Worm (Caenorhabditis elegans) whole organism, L2 larva: ENCODE results near the gene vab-7.
A peak's percentile ranks its signal among the peaks of the same experiment; 100 is the strongest.

Experiments
- C34F6.9 ChIP-seq: fragments of 150-350 bp; optimal IDR thresholded peaks from 2 replicates; lab custom pipeline; 2014; ENCODE audit warnings: missing biosample characterization, missing genetic modification characterization
- F13H6.1 ChIP-seq: sonication (generic microtip); optimal IDR thresholded peaks from 2 replicates; lab custom pipeline; 2016; ENCODE audit warnings: missing genetic modification characterization, missing compliant biosample characterization
- ZK546.5 ChIP-seq: sonication (generic microtip); optimal IDR thresholded peaks from 2 replicates; lab custom pipeline; 2017; ENCODE audit warnings: missing biosample characterization, missing genetic modification characterization
- alr-1 ChIP-seq: fragments of 150-350 bp; optimal IDR thresholded peaks from 2 replicates; lab custom pipeline; 2014; ENCODE audit warnings: missing biosample characterization, missing genetic modification characterization
- aly-2 ChIP-seq: fragments of 150-350 bp; optimal IDR thresholded peaks from 2 replicates; lab custom pipeline; 2014; ENCODE audit warnings: missing biosample characterization, missing genetic modification characterization
- ama-1 ChIP-seq: fragments of 150-350 bp; optimal IDR thresholded peaks from 2 replicates; lab custom pipeline; 2018; ENCODE audit warnings: inconsistent platforms
- blmp-1 ChIP-seq: sonication (generic microtip); optimal IDR thresholded peaks from 2 replicates; lab custom pipeline; 2017; ENCODE audit warnings: missing genetic modification characterization, mild to moderate bottlenecking, missing compliant biosample characterization, antibody characterized with exemption, moderate library complexity; ENCODE audit not compliant: insufficient read depth
- ceh-16 ChIP-seq: fragments of 150-350 bp; optimal IDR thresholded peaks from 2 replicates; lab custom pipeline; 2014; ENCODE audit warnings: missing biosample characterization, missing genetic modification characterization
- ceh-82 ChIP-seq: fragments of 150-350 bp; optimal IDR thresholded peaks from 2 replicates; lab custom pipeline; 2014; ENCODE audit warnings: missing biosample characterization, missing genetic modification characterization
- crh-2 ChIP-seq: sonication (generic microtip); optimal IDR thresholded peaks from 2 replicates; lab custom pipeline; 2017; ENCODE audit warnings: missing biosample characterization, missing genetic modification characterization
- dmd-4 ChIP-seq: sonication (generic microtip); optimal IDR thresholded peaks from 2 replicates; lab custom pipeline; 2017; ENCODE audit warnings: missing biosample characterization, missing genetic modification characterization
- egl-27 ChIP-seq: sonication (generic microtip); optimal IDR thresholded peaks from 3 replicates; lab custom pipeline; 2017; ENCODE audit warnings: missing biosample characterization, missing genetic modification reagents, missing genetic modification characterization
- elt-1 ChIP-seq: fragments of 150-350 bp; optimal IDR thresholded peaks from 2 replicates; lab custom pipeline; 2014; ENCODE audit warnings: missing biosample characterization, missing genetic modification characterization
- elt-3 ChIP-seq: sonication (generic microtip); optimal IDR thresholded peaks from 2 replicates; lab custom pipeline; 2017; ENCODE audit warnings: missing biosample characterization, missing genetic modification characterization
- fos-1 ChIP-seq: fragments of 150-350 bp; optimal IDR thresholded peaks from 2 replicates; lab custom pipeline; 2014; ENCODE audit warnings: missing biosample characterization, missing genetic modification characterization
- gmeb-1 ChIP-seq: fragments of 150-350 bp; optimal IDR thresholded peaks from 2 replicates; lab custom pipeline; 2014; ENCODE audit warnings: missing biosample characterization, missing genetic modification characterization
- lin-11 ChIP-seq: fragments of 150-350 bp; sonication (generic microtip); optimal IDR thresholded peaks from 2 replicates; lab custom pipeline; 2014; ENCODE audit warnings: missing biosample characterization, missing genetic modification characterization, inconsistent platforms, mixed read lengths
- lin-13 ChIP-seq: fragments of 150-350 bp; optimal IDR thresholded peaks from 2 replicates; lab custom pipeline; 2014; ENCODE audit warnings: missing biosample characterization, missing genetic modification reagents, missing genetic modification characterization
- lsy-2 ChIP-seq, 2 experiments: fragments of 150-350 bp in 1 of 2; sonication (generic microtip) in 1 of 2; optimal IDR thresholded peaks; 2 replicates each; lab custom pipeline; 2014 to 2017; ENCODE audit warnings: missing biosample characterization in 2 of 2, missing genetic modification characterization in 2 of 2
- mbf-1 ChIP-seq: sonication (generic microtip); optimal IDR thresholded peaks from 2 replicates; lab custom pipeline; 2017; ENCODE audit warnings: missing biosample characterization, missing genetic modification characterization
- mdl-1 ChIP-seq, 2 experiments: fragments of 150-350 bp in 1 of 2; sonication (generic microtip) in 1 of 2; optimal IDR thresholded peaks; 2 replicates each; lab custom pipeline; 2017; ENCODE audit warnings: missing biosample characterization in 2 of 2, missing genetic modification characterization in 2 of 2
- nhr-11 ChIP-seq: fragments of 150-350 bp; optimal IDR thresholded peaks from 2 replicates; lab custom pipeline; 2014; ENCODE audit warnings: missing biosample characterization, missing genetic modification characterization
- nhr-12 ChIP-seq: fragments of 150-350 bp; optimal IDR thresholded peaks from 2 replicates; lab custom pipeline; 2014; ENCODE audit warnings: missing biosample characterization, missing genetic modification characterization
- nhr-129 ChIP-seq: fragments of 150-350 bp; optimal IDR thresholded peaks from 2 replicates; lab custom pipeline; 2014; ENCODE audit warnings: missing biosample characterization, missing genetic modification characterization
- nhr-21 ChIP-seq: fragments of 150-350 bp; optimal IDR thresholded peaks from 2 replicates; lab custom pipeline; 2014; ENCODE audit warnings: missing biosample characterization, missing genetic modification characterization
- nhr-23 ChIP-seq: fragments of 150-350 bp; optimal IDR thresholded peaks from 2 replicates; lab custom pipeline; 2014; ENCODE audit warnings: missing biosample characterization, missing genetic modification reagents, missing genetic modification characterization
- nhr-237 ChIP-seq: fragments of 150-350 bp; optimal IDR thresholded peaks from 2 replicates; lab custom pipeline; 2014; ENCODE audit warnings: missing biosample characterization, missing genetic modification characterization
- nhr-6 ChIP-seq: fragments of 150-350 bp; optimal IDR thresholded peaks from 2 replicates; lab custom pipeline; 2014; ENCODE audit warnings: missing biosample characterization, missing genetic modification characterization
- nhr-77 ChIP-seq: fragments of 150-350 bp; optimal IDR thresholded peaks from 2 replicates; lab custom pipeline; 2014; ENCODE audit warnings: missing biosample characterization, missing genetic modification characterization
- sem-4 ChIP-seq: fragments of 150-350 bp; optimal IDR thresholded peaks from 2 replicates; lab custom pipeline; 2014; ENCODE audit warnings: missing biosample characterization, missing genetic modification reagents, missing genetic modification characterization
- sma-9 ChIP-seq, 2 experiments: fragments of 150-350 bp in 1 of 2; sonication (generic microtip) in 1 of 2; optimal IDR thresholded peaks; 2 replicates each; lab custom pipeline; 2014 to 2016; ENCODE audit warnings: missing genetic modification characterization in 2 of 2, mild to moderate bottlenecking in 1 of 2, missing biosample characterization in 1 of 2, missing compliant biosample characterization in 1 of 2, missing genetic modification reagents in 1 of 2, moderate library complexity in 1 of 2
- unc-55 ChIP-seq: fragments of 150-350 bp; sonication (generic microtip); optimal IDR thresholded peaks from 3 replicates; lab custom pipeline; 2014; ENCODE audit warnings: missing biosample characterization, missing genetic modification reagents, missing genetic modification characterization
- unc-62 ChIP-seq: fragments of 150-350 bp; optimal IDR thresholded peaks from 2 replicates; lab custom pipeline; 2014; ENCODE audit warnings: missing biosample characterization, missing genetic modification reagents, missing genetic modification characterization
- zag-1 ChIP-seq: fragments of 150-350 bp; optimal IDR thresholded peaks from 2 replicates; lab custom pipeline; 2014; ENCODE audit warnings: missing biosample characterization, missing genetic modification characterization
- ztf-1 ChIP-seq: fragments of 200-800 bp; sonication (Bioruptor generic); conservative IDR thresholded peaks from 2 replicates; pipeline ENCODE4 v1.3.6; 2022; ENCODE audit warnings: missing genetic modification characterization, missing compliant biosample characterization

The vab-7 gene

ce11 chrIII:10888824-10889223, 31.3 kb upstream of the vab-7 start:
- TF ChIP-seq mdl-1 (tag; optimal IDR thresholded peaks at IDR 0.05; lab: Kevin White, UChicago) (no peak), unc-62 (GFP tag; lab: Kevin White, UChicago) (no peak), unc-55 (GFP tag; lab: Kevin White, UChicago) (no peak), lin-11 (no peak), nhr-11 (tag; lab: Kevin White, UChicago) (no peak), ama-1 (lab: Kevin White, UChicago) (no peak), aly-2 (tag; lab: Kevin White, UChicago) (no peak), blmp-1 (no peak), nhr-77 (tag; lab: Kevin White, UChicago) (no peak), mbf-1 (tag; lab: Kevin White, UChicago) (no peak), nhr-23 (tag; lab: Kevin White, UChicago) (no peak), sem-4 (tag; lab: Kevin White, UChicago) (no peak)

DNA sequence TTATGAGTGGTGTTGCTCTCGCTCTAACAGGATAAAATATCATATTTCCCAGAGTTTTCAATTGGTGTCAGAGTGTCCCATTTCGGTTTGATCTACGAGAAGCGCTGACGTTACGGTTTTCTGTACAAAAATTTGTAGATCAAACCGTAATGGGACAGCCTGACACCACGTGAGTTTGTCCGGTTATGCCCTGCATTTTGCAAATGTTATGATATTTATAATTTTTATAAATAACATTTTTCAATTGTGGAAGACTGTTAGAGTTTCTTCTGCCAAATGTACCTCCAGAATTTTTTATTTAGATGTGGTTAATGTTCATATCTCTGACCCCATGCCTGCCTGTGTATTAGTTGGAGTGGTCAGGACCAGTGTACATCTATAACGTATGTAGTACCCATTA, 25.9 kb upstream of the vab-7 start, which contains the start of gene fbxb-87:
TSS of gene fbxb-87 (plus strand) at position 301 of the 400 bp plus-strand sequence.
- TF ChIP-seq dmd-4 (tag; lab: Kevin White, UChicago) (no peak), unc-55 (GFP tag; lab: Kevin White, UChicago) (no peak), unc-62 (GFP tag; lab: Kevin White, UChicago) (no peak), blmp-1 (no peak), nhr-11 (tag; lab: Kevin White, UChicago) (no peak), aly-2 (tag; lab: Kevin White, UChicago) (no peak), fos-1 (tag; lab: Kevin White, UChicago) (no peak)

DNA sequence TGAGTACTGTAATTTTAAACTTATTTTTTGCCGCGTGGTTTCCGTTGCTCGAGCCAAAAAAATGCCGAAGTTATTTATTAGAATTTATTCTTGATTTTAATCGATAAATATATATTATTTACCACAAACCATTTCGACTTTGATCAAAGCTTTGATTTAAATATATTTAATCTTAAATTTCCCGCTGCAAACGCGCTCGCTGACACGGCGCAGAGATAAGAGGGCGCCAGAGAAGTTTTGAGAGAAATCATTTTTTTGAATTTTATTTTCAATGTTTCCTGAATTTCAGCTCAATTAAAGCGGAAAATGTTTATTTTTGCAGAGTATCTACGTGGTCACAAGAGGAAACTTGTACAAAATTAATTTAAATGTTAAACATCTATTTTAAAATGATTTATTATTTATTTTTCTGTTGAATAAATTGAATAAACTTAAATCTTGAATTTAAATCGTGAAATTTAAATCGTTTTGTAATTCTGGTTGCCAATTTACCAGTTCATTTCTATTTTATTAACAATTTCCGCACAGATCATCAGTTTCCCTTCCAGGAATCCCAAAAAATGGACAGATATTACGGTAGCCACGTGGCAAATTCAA, 24.2 kb upstream of the vab-7 start, which contains the start of gene com-1:
TSS of gene com-1 (plus strand) at position 547 of the 597 bp plus-strand sequence.
- TF ChIP-seq ceh-16 = no peak
- TF ChIP-seq nhr-129 (tag; lab: Kevin White, UChicago) = no peak
- no peak for TF ChIP-seq nhr-77 (tag; lab: Kevin White, UChicago)
- TF ChIP-seq nhr-12 (tag; lab: Kevin White, UChicago) = no peak
- TF ChIP-seq gmeb-1 (tag; lab: Kevin White, UChicago) = peak; percentile 57
- TF ChIP-seq C34F6.9 (tag; lab: Kevin White, UChicago) = peak; percentile 62
- no peak for TF ChIP-seq ztf-1
- no peak for TF ChIP-seq nhr-237 (tag; lab: Kevin White, UChicago)
- TF ChIP-seq lsy-2 (tag; optimal IDR thresholded peaks at IDR 0.05; lab: Kevin White, UChicago) = peak in 1 of 2 experiments; percentile 66
- TF ChIP-seq F13H6.1 (tag; lab: Kevin White, UChicago) = no peak
- no peak for TF ChIP-seq zag-1 (tag; lab: Kevin White, UChicago)
- TF ChIP-seq nhr-23 (tag; lab: Kevin White, UChicago) = no peak
- TF ChIP-seq elt-1 = no peak
- TF ChIP-seq egl-27 (tag; lab: Kevin White, UChicago) = no peak
- peak; percentile 41 for TF ChIP-seq lin-13 (GFP tag; lab: Kevin White, UChicago)
- TF ChIP-seq unc-55 (GFP tag; lab: Kevin White, UChicago) = peak; percentile 68
- TF ChIP-seq, all 48 proteins: peak for 5

DNA sequence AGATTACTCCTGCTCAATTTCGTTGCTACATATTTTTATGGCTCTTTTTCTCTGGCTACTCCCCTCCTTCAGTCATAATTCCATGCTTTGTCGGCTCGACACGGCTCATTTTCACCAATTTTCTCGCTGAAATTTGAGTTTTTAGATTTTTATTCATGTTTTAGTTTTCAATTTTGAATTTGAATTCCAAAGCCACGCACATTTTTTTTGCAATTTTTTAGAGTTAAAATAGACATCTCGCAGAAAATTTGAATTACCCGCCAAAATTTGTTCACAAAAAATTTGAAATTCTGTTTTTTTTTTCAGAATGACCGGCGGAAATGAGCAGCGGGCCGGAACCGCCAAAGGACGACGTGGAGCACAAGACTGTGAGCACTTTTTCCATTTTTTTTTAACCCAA, 17.8 kb upstream of the vab-7 start, which contains the start of gene unc-119:
TSS of gene unc-119 (plus strand) at position 301 of the 400 bp plus-strand sequence.
- TF ChIP-seq sma-9 (GFP tag; optimal IDR thresholded peaks at IDR 0.05; lab: Kevin White, UChicago) = no peak
- TF ChIP-seq sma-9 (tag; optimal IDR thresholded peaks at IDR 0.05; lab: Kevin White, UChicago) = no peak
- no peak for TF ChIP-seq nhr-12 (tag; lab: Kevin White, UChicago)
- TF ChIP-seq lin-13 (GFP tag; lab: Kevin White, UChicago) = no peak
- TF ChIP-seq, all 48 proteins: peak for 0

DNA sequence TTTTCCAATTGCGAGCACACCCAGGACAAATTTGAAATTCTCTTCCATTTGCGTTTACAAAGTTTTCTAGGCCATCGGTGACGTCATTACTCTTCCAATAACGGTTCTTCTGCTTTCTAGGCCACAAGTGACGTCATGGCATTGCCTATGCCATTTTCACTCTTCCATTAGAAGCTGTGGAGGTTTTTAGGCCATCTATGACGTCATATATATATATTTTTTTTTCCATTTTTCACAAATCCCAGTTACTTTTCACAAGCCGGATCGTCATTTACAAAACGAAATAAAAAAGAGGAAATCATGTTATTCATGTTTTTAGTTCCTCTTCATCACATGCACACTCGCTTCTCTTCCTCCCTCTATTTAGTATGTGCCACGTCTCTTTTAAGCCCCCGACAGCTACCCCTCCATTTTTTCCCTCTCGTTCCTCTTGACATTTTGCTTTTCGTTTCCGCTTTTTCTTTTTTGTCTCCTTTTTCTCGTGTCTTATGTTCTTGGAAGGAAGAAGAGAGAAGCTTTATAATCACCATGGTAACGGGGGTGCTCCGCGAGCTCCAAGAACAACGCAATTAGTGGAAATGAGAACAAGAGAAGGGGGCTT, 17.0 kb upstream of the vab-7 start:
- no peak for TF ChIP-seq ZK546.5 (tag; lab: Kevin White, UChicago)
- TF ChIP-seq nhr-6 (tag; lab: Kevin White, UChicago) = peak; percentile 31
- peak; percentile 65 for TF ChIP-seq C34F6.9 (tag; lab: Kevin White, UChicago)
- peak in 1 of 2 experiments; percentile 12 for TF ChIP-seq mdl-1 (tag; optimal IDR thresholded peaks at IDR 0.05; lab: Kevin White, UChicago)
- TF ChIP-seq lin-13 (GFP tag; lab: Kevin White, UChicago) = no peak
- TF ChIP-seq aly-2 (tag; lab: Kevin White, UChicago) = no peak
- TF ChIP-seq lsy-2 (tag; optimal IDR thresholded peaks at IDR 0.05; lab: Kevin White, UChicago) = peak in 1 of 2 experiments; percentile 52
- TF ChIP-seq ceh-82 = no peak
- TF ChIP-seq zag-1 (tag; lab: Kevin White, UChicago) = peak; percentile 44
- peak; percentile 20 for TF ChIP-seq lin-11
- TF ChIP-seq nhr-21 (tag; lab: Kevin White, UChicago) = peak; percentile 19
- peak; percentile 26 for TF ChIP-seq unc-55 (GFP tag; lab: Kevin White, UChicago)
- TF ChIP-seq crh-2 (tag; lab: Kevin White, UChicago) = peak; percentile 75
- no peak for TF ChIP-seq elt-3 (tag; lab: Kevin White, UChicago)
- no peak for TF ChIP-seq alr-1 (tag; lab: Kevin White, UChicago)
